Worm (Caenorhabditis elegans) whole organism, L3 larva: ENCODE results near the gene vps-53.

Source experiments
- daf-12 ChIP-seq: fragments of 150-350 bp; optimal IDR thresholded peaks from 2 replicates; lab custom pipeline; 2014; ENCODE audit warnings: missing biosample characterization, missing genetic modification reagents, missing genetic modification characterization
- lin-39 ChIP-seq: fragments of 150-350 bp; optimal IDR thresholded peaks from 2 replicates; lab custom pipeline; 2018; ENCODE audit warnings: missing biosample characterization, missing genetic modification reagents, missing genetic modification characterization
- unc-62 ChIP-seq: fragments of 150-350 bp; sonication (generic microtip); optimal IDR thresholded peaks from 4 replicates; lab custom pipeline; 2014; ENCODE audit warnings: missing biosample characterization, missing genetic modification reagents, missing genetic modification characterization

- no peak for TF ChIP-seq unc-62 (GFP tag; lab: Kevin White, UChicago)
- TF ChIP-seq daf-12 (tag; lab: Kevin White, UChicago) = no peak
- peak; percentile 1 for TF ChIP-seq lin-39 (tag; lab: Kevin White, UChicago)
Observed at ce11 chrIII:9764718-9765117, 7.4 kb upstream of the vps-53 start.
